Worm (Caenorhabditis elegans): ENCODE data around the gene lpd-7.

The lpd-7 gene

DNA sequence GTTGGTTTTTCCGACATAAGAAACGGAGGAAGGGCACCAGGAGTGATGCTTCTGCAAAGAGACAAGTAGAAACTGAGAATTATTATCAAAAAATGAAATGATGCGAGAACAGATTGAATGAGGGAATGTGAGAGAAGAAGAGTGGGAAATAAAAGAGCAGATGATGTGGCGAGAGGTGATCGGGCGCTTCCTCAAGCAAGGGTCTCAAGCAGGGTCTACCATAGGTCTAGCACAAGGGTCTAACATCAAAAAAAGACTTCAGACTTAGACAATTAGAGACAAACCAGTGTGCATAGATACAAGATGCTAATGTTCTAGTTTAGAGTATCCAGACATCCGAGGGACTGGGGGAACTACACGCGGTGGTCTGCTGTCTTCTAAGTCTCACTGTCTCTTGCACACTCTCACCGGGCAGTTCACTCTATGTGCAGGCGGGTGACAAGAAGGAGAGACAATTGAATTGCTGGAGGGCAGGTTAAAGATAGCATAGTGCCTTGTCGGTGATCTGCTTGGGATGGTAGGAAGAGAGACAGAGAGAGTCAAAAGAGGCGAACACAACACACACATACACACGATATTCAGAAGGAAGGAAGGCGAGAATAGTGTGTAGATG lies 3.0 kb upstream of the lpd-7 start, which contains the start of gene R13A5.7 (continued):
- TF ChIP-seq unc-130 (GFP tag; optimal IDR thresholded peaks at IDR 0.05) (no peak), vab-7 (GFP tag; IDR thresholded peaks at IDR 0.05) (no peak), lin-1 (GFP tag; IDR thresholded peaks at IDR 0.05) (0 out of 2 replicates have a peak, but pooled peaks have one; percentile 35), nhr-76 (tag; optimal IDR thresholded peaks at IDR 0.05) (no peak), unc-39 (tag; optimal IDR thresholded peaks at IDR 0.05) (no peak), nhr-111 (GFP tag; optimal IDR thresholded peaks at IDR 0.05) (no peak), lin-39 (tag; optimal IDR thresholded peaks at IDR 0.05) (no peak), ztf-11 (tag; optimal IDR thresholded peaks at IDR 0.05) (no peak), sdz-12 (GFP tag; optimal IDR thresholded peaks at IDR 0.05) (no peak), mxl-3 (GFP tag; optimal IDR thresholded peaks at IDR 0.05) (peak; percentile 95), aha-1 (tag) (peak; percentile 14), daf-12 (tag; optimal IDR thresholded peaks at IDR 0.05) (no peak), dve-1 (tag; optimal IDR thresholded peaks at IDR 0.05; ENCODE audit: insufficient read depth) (peak; percentile 88), arid-1 (GFP tag; conservative IDR thresholded peaks at IDR 0.05) (peak; percentile 75; the same call in 1 of the 2 replicates), unc-62 (GFP tag; optimal IDR thresholded peaks at IDR 0.05 in 1 of 2) (peak in 1 of 2 experiments; percentile 97), unc-62 (tag; optimal IDR thresholded peaks at IDR 0.05) (no peak), F49E8.2 (tag; optimal IDR thresholded peaks at IDR 0.05; ENCODE audit: borderline replicate concordance) (no peak), ztf-7 (tag; optimal IDR thresholded peaks at IDR 0.05) (no peak), tag-97 (GFP tag; IDR thresholded peaks at IDR 0.05) (no peak), spr-3 (GFP tag; optimal IDR thresholded peaks at IDR 0.05) (no peak)

DNA sequence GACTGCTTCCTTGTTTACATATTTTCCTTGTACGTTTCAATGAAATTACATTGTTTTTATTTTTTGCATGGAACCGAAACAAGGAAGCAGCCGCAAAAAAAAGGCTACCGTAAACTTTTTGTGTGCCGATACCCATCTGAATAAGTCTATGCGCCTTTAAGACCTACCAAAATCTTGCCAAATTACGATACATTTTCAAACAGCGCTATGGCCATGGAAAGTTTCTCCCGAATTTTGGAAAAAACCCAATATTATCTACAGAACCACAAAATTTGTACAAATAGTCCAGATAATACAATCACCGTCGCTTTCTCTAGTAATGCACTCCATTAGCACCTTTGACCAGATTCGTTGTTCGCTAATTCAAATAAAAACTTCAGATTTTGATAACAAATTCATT lies 1.4 kb upstream of the lpd-7 start:
- TF ChIP-seq daf-16 (GFP tag; optimal IDR thresholded peaks at IDR 0.05) (no peak), daf-16 (tag; optimal IDR thresholded peaks at IDR 0.05) (peak; percentile 22), set-16 (GFP tag; IDR thresholded peaks at IDR 0.05) (no peak), Y48G9A.11 (GFP tag; IDR thresholded peaks at IDR 0.05) (peak; percentile 56), lin-38 (GFP tag; IDR thresholded peaks at IDR 0.05) (peak; percentile 40; the same call in 1 of the 2 replicates), nhr-41 (GFP tag; IDR thresholded peaks at IDR 0.05) (no peak), F49E8.2 (tag; optimal IDR thresholded peaks at IDR 0.05; ENCODE audit: borderline replicate concordance) (peak; percentile 23), arid-1 (GFP tag; conservative IDR thresholded peaks at IDR 0.05) (0 out of 2 replicates have a peak, but pooled peaks have one; percentile 36), lin-1 (GFP tag; IDR thresholded peaks at IDR 0.05) (0 out of 2 replicates have a peak, but pooled peaks have one; percentile 29), aha-1 (tag) (peak; percentile 43), dmd-6 (GFP tag; IDR thresholded peaks at IDR 0.05) (no peak), mdl-1 (tag; optimal IDR thresholded peaks at IDR 0.05) (no peak), fkh-10 (GFP tag; optimal IDR thresholded peaks at IDR 0.05) (no peak), snpc-1.2 (GFP tag; IDR thresholded peaks at IDR 0.05) (peak; percentile 35; the same call in 1 of the 2 replicates)

DNA sequence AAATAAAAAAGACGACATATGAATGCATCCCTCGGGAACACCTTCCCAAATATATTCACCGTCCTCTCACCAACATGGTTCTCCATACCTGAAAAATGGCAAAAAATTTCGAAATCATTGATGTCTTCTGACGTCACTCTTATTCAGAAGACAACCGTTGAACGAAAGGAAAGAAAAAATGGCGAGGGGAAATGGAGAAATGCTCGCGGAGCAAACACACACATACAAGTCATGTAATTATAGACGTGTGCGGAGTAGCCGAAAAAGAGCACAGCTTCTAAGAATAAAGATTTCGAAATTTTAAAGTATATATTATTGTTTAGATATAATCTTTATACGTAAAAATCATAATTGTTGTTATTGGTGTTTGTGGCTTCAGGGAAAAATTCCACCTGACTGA lies 6.2 kb downstream of the lpd-7 start, which contains the start of gene mfsd-6:
mfsd-6 (minus strand) TSS at position 88 of the 400 bp plus-strand sequence.
- TF ChIP-seq pqm-1 (tag; optimal IDR thresholded peaks at IDR 0.05) (no peak), Y75B8A.6 (GFP tag; IDR thresholded peaks at IDR 0.05) (no peak), mdl-1 (tag; optimal IDR thresholded peaks at IDR 0.05) (peak in 1 of 2 experiments; percentile 3), ceh-28 (tag; optimal IDR thresholded peaks at IDR 0.05) (no peak), snpc-4 (tag; optimal IDR thresholded peaks at IDR 0.05) (no peak), ceh-62 (tag; optimal IDR thresholded peaks at IDR 0.05) (no peak), dmd-6 (GFP tag; IDR thresholded peaks at IDR 0.05) (no peak), madf-5 (GFP tag; IDR thresholded peaks at IDR 0.05) (no peak), ZK337.2 (GFP tag; IDR thresholded peaks at IDR 0.05) (no peak), lsy-2 (tag; optimal IDR thresholded peaks at IDR 0.05) (peak in 1 of 2 experiments; percentile 23), skn-1 (tag; optimal IDR thresholded peaks at IDR 0.05) (no peak), hlh-30 (tag; optimal IDR thresholded peaks at IDR 0.05; ENCODE audit: insufficient read depth) (no peak)
